Worm (Caenorhabditis elegans): Measurements from ENCODE around the gene hch-1.

ce11 chrX:14649224-14649623, 50.6 kb downstream of the hch-1 start:
- TF ChIP-seq klf-2 (GFP tag; conservative IDR thresholded peaks at IDR 0.05) (no peak), ref-1 (GFP tag; conservative IDR thresholded peaks at IDR 0.05) (no peak), tab-1 (GFP tag; IDR thresholded peaks at IDR 0.05) (no peak), flt-1 (GFP tag; IDR thresholded peaks at IDR 0.05) (no peak), T22C8.4 (GFP tag; IDR thresholded peaks at IDR 0.05) (no peak)
